Fruit fly (Drosophila melanogaster) Kc167 (cell line): Measurements from ENCODE around the gene Droj2.

ENCODE experiments used
- Myc ChIP-seq: fragments of >200 bp; optimal IDR thresholded peaks from 2 replicates; lab custom pipeline; 2017; ENCODE audit warnings: missing external identifiers
- Sin3A ChIP-seq: fragments of >200 bp; optimal IDR thresholded peaks from 2 replicates; lab custom pipeline; 2018; ENCODE audit warnings: missing external identifiers
- h ChIP-seq: fragments of >200 bp; optimal IDR thresholded peaks from 3 replicates; lab custom pipeline; 2018; ENCODE audit warnings: missing external identifiers
- insv ChIP-seq: fragments of >200 bp; optimal IDR thresholded peaks from 3 replicates; lab custom pipeline; 2018; ENCODE audit warnings: missing external identifiers
- psq ChIP-seq: fragments of >200 bp; optimal IDR thresholded peaks from 2 replicates; lab custom pipeline; 2017; ENCODE audit warnings: missing external identifiers
- ttk ChIP-seq: sonication (Bioruptor generic); optimal IDR thresholded peaks from 2 replicates; lab custom pipeline; 2017; ENCODE audit warnings: missing external identifiers

Gene Droj2

dm6 chr3R:13381744-13382435, at the start of gene Droj2, which contains the start of gene mRpS21:
TSS of gene Droj2 (plus strand) at chr3R:13382106.
TSS of gene mRpS21 (minus strand) at chr3R:13381809.
- no peak for TF ChIP-seq Sin3A (lab: Kevin White, UChicago)
- TF ChIP-seq psq (lab: Kevin White, UChicago): no peak
- TF ChIP-seq ttk (lab: Kevin White, UChicago): no peak
- no peak for TF ChIP-seq Myc (lab: Kevin White, UChicago)
- no peak for TF ChIP-seq insv (lab: Kevin White, UChicago)
- TF ChIP-seq h (lab: Kevin White, UChicago): no peak

dm6 chr3R:13333031-13333430, 48.9 kb upstream of the Droj2 start:
- TF ChIP-seq ttk (lab: Kevin White, UChicago) (no peak), Sin3A (lab: Kevin White, UChicago) (no peak), Myc (lab: Kevin White, UChicago) (no peak), insv (lab: Kevin White, UChicago) (no peak), psq (lab: Kevin White, UChicago) (no peak), h (lab: Kevin White, UChicago) (no peak)

dm6 chr3R:13334007-13334406, 47.9 kb upstream of the Droj2 start, which contains the start of gene PK2-R2:
TSS of gene PK2-R2 (minus strand) at chr3R:13334166.
- TF ChIP-seq psq (lab: Kevin White, UChicago) (no peak), ttk (lab: Kevin White, UChicago) (no peak), Myc (lab: Kevin White, UChicago) (no peak), Sin3A (lab: Kevin White, UChicago) (no peak), h (lab: Kevin White, UChicago) (no peak), insv (lab: Kevin White, UChicago) (no peak)

- TF ChIP-seq psq (lab: Kevin White, UChicago): no peak
- TF ChIP-seq ttk (lab: Kevin White, UChicago): no peak
- TF ChIP-seq h (lab: Kevin White, UChicago): no peak
- TF ChIP-seq Myc (lab: Kevin White, UChicago): no peak
Measured at dm6 chr3R:13338030-13338429, 43.9 kb upstream of the Droj2 start, which contains the start of gene PK2-R1. TSS of gene PK2-R1 (plus strand) at chr3R:13338330.

dm6 chr3R:13353373-13353772, 28.5 kb upstream of the Droj2 start, which contains the start of gene mthl12:
TSS of gene mthl12 (plus strand) at chr3R:13353673.
- TF ChIP-seq h (lab: Kevin White, UChicago) (no peak), insv (lab: Kevin White, UChicago) (no peak), ttk (lab: Kevin White, UChicago) (no peak), psq (lab: Kevin White, UChicago) (no peak), Myc (lab: Kevin White, UChicago) (no peak), Sin3A (lab: Kevin White, UChicago) (no peak)

dm6 chr3R:13356960-13357359, 24.9 kb upstream of the Droj2 start:
- TF ChIP-seq insv (lab: Kevin White, UChicago) (no peak), Sin3A (lab: Kevin White, UChicago) (no peak), psq (lab: Kevin White, UChicago) (no peak), ttk (lab: Kevin White, UChicago) (no peak), h (lab: Kevin White, UChicago) (no peak), Myc (lab: Kevin White, UChicago) (no peak)

- no peak for TF ChIP-seq h (lab: Kevin White, UChicago)
- no peak for TF ChIP-seq Myc (lab: Kevin White, UChicago)
- no peak for TF ChIP-seq psq (lab: Kevin White, UChicago)
- no peak for TF ChIP-seq insv (lab: Kevin White, UChicago)
- TF ChIP-seq Sin3A (lab: Kevin White, UChicago): no peak
- no peak for TF ChIP-seq ttk (lab: Kevin White, UChicago)
Measured at dm6 chr3R:13360108-13360507, 21.8 kb upstream of the Droj2 start.

dm6 chr3R:13363347-13363994, 18.4 kb upstream of the Droj2 start:
- TF ChIP-seq ttk (lab: Kevin White, UChicago): no peak
- TF ChIP-seq h (lab: Kevin White, UChicago): no peak
- no peak for TF ChIP-seq Myc (lab: Kevin White, UChicago)
- no peak for TF ChIP-seq psq (lab: Kevin White, UChicago)
- TF ChIP-seq insv (lab: Kevin White, UChicago): no peak
- no peak for TF ChIP-seq Sin3A (lab: Kevin White, UChicago)

dm6 chr3R:13364175-13365174, 17.4 kb upstream of the Droj2 start, which contains the start of gene Dic1:
TSS of gene Dic1 (plus strand) at chr3R:13364938.
- TF ChIP-seq Sin3A (lab: Kevin White, UChicago) (no peak), insv (lab: Kevin White, UChicago) (no peak), psq (lab: Kevin White, UChicago) (no peak), Myc (lab: Kevin White, UChicago) (no peak), h (lab: Kevin White, UChicago) (no peak), ttk (lab: Kevin White, UChicago) (no peak)
